Worm (Caenorhabditis elegans): ENCODE data around the gene AH6.17.

- TF ChIP-seq ceh-88 (GFP tag; IDR thresholded peaks at IDR 0.05) (no peak), snpc-4 (tag; optimal IDR thresholded peaks at IDR 0.05) (no peak), nhr-28 (tag; optimal IDR thresholded peaks at IDR 0.05) (no peak), lsy-2 (tag; optimal IDR thresholded peaks at IDR 0.05) (no peak), jun-1 (tag; optimal IDR thresholded peaks at IDR 0.05) (no peak)
Observed at ce11 chrII:9537429-9537828, 14.5 kb downstream of the AH6.17 start, which contains the start of gene sra-8.

All from whole organism, L1 larva.